Worm (Caenorhabditis elegans) whole organism, L2 larva: Measurements from ENCODE around the gene klp-6.

Source experiments
- ama-1 ChIP-seq: fragments of 150-350 bp; optimal IDR thresholded peaks from 2 replicates; lab custom pipeline; 2018; ENCODE audit warnings: inconsistent platforms
- elt-3 ChIP-seq: sonication (generic microtip); optimal IDR thresholded peaks from 2 replicates; lab custom pipeline; 2017; ENCODE audit warnings: missing biosample characterization, missing genetic modification characterization
- fos-1 ChIP-seq: fragments of 150-350 bp; optimal IDR thresholded peaks from 2 replicates; lab custom pipeline; 2014; ENCODE audit warnings: missing biosample characterization, missing genetic modification characterization
- ztf-11 ChIP-seq: sonication (generic microtip); optimal IDR thresholded peaks from 2 replicates; lab custom pipeline; 2017; ENCODE audit warnings: missing biosample characterization, missing genetic modification characterization

DNA sequence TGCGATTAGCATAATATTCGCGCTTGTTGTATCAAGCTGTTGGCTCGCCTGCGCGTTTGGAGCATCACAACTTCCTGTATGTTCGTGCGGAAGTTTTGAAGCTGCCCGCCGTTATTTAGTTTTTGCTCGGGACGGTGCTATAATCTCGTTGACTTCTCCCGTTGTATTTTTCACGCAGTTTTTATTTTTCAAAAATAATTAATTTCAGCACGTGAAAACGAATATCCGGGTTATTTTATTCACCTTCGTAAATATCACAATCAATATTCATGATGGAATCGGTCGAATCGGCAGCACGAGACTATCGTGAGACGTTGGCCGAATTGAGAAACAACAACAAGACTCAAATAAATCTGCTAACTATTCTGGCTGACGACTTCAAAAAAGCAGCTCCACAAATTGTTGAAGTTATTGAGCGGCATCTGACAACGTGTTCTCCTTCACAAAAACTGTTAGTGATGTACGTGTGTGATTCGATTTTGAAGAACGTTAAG is 5.5 kb upstream of the klp-6 start:
- TF ChIP-seq fos-1 (tag; lab: Kevin White, UChicago) (no peak), ama-1 (peak; percentile 83), elt-3 (tag; lab: Kevin White, UChicago) (no peak), ztf-11 (tag; lab: Kevin White, UChicago) (no peak)
